Fruit fly (Drosophila melanogaster) whole organism, embryonic: ENCODE results near the gene Mst89B.
A peak's percentile ranks its signal among the peaks of the same experiment; 100 is the strongest.

ENCODE experiments used
- Adf1 ChIP-seq: fragments of 200-800 bp; sonication (Bioruptor generic); IDR thresholded peaks from 2 replicates; pipeline ENCODE4 v1.3.6; 2022; ENCODE audit warnings: missing biosample characterization, missing genetic modification characterization
- CG10209 ChIP-seq: fragments of 200-800 bp; sonication (Bioruptor generic); optimal IDR thresholded peaks from 3 replicates; lab custom pipeline; 2017; ENCODE audit warnings: missing biosample characterization, mild to moderate bottlenecking, missing genetic modification characterization, missing genetic modification reagents
- CG11398 ChIP-seq: fragments of 200-800 bp; sonication (Bioruptor generic); optimal IDR thresholded peaks from 2 replicates; lab custom pipeline; 2016; ENCODE audit warnings: missing biosample characterization, missing genetic modification characterization
- CG14050 ChIP-seq: fragments of 200-800 bp; sonication (Bioruptor generic); IDR thresholded peaks from 3 replicates; pipeline ENCODE4 v1.3.6; 2022; ENCODE audit warnings: missing biosample characterization, missing genetic modification characterization
- CG14667 ChIP-seq: fragments of 200-800 bp; sonication (Bioruptor generic); IDR thresholded peaks from 2 replicates; pipeline ENCODE4 v1.3.6; 2022; ENCODE audit warnings: missing biosample characterization, missing genetic modification characterization
- CG14710 ChIP-seq: fragments of 200-800 bp; sonication (Bioruptor generic); optimal IDR thresholded peaks from 3 replicates; lab custom pipeline; 2019; ENCODE audit warnings: missing biosample characterization, mild to moderate bottlenecking, missing genetic modification characterization, moderate library complexity
- CG16863 ChIP-seq: fragments of 200-800 bp; sonication (Bioruptor generic); optimal IDR thresholded peaks from 3 replicates; lab custom pipeline; 2016; ENCODE audit warnings: missing biosample characterization, missing genetic modification characterization
- CG17385 ChIP-seq: fragments of 200-800 bp; sonication (Bioruptor generic); optimal IDR thresholded peaks from 3 replicates; lab custom pipeline; 2018; ENCODE audit warnings: missing biosample characterization, mild to moderate bottlenecking, missing genetic modification characterization
- CG17912 ChIP-seq: fragments of 200-800 bp; sonication (Bioruptor generic); optimal IDR thresholded peaks from 2 replicates; lab custom pipeline; 2018; ENCODE audit warnings: missing biosample characterization, mild to moderate bottlenecking, missing genetic modification characterization
- CG18011 ChIP-seq: fragments of 200-800 bp; sonication (Bioruptor generic); optimal IDR thresholded peaks from 2 replicates; lab custom pipeline; 2017; ENCODE audit warnings: missing biosample characterization, missing genetic modification characterization, mild to moderate bottlenecking, moderate library complexity, missing genotype
- CG31388 ChIP-seq: fragments of 200-800 bp; sonication (Bioruptor generic); optimal IDR thresholded peaks from 2 replicates; lab custom pipeline; 2016; ENCODE audit warnings: missing biosample characterization, missing genetic modification characterization
- CG32767 ChIP-seq: fragments of 200-800 bp; sonication (Bioruptor generic); IDR thresholded peaks from 2 replicates; pipeline ENCODE4 v1.3.6; 2022; ENCODE audit warnings: missing biosample characterization, missing genetic modification characterization
- CG3847 ChIP-seq: fragments of 200-800 bp; sonication (Bioruptor generic); IDR thresholded peaks from 2 replicates; pipeline ENCODE4 v1.3.6; 2022; ENCODE audit warnings: missing biosample characterization, missing genetic modification characterization
- CG6175 ChIP-seq: fragments of 200-800 bp; sonication (Bioruptor generic); IDR thresholded peaks from 3 replicates; pipeline ENCODE4 v1.3.6; 2022; ENCODE audit warnings: missing biosample characterization, missing genetic modification characterization
- CG6254 ChIP-seq: fragments of 200-800 bp; sonication (Bioruptor generic); optimal IDR thresholded peaks from 3 replicates; lab custom pipeline; 2017; ENCODE audit warnings: mild to moderate bottlenecking, missing biosample characterization, missing genetic modification reagents, missing genetic modification characterization
- CG6813 ChIP-seq: fragments of 200-800 bp; sonication (Bioruptor generic); optimal IDR thresholded peaks from 2 replicates; lab custom pipeline; 2017; ENCODE audit warnings: missing biosample characterization, missing genetic modification characterization, mild to moderate bottlenecking, moderate library complexity, missing genetic modification reagents
- CG7786 ChIP-seq: fragments of 200-800 bp; sonication (Bioruptor generic); optimal IDR thresholded peaks from 2 replicates; lab custom pipeline; 2016; ENCODE audit warnings: missing biosample characterization, missing genetic modification characterization
- CG7987 ChIP-seq: fragments of 200-800 bp; sonication (Bioruptor generic); optimal IDR thresholded peaks from 2 replicates; lab custom pipeline; 2018; ENCODE audit warnings: missing biosample characterization, mild to moderate bottlenecking, missing genetic modification characterization, moderate library complexity
- CG8290 ChIP-seq, 3 experiments: fragments of 200-800 bp; sonication (Bioruptor generic); optimal IDR thresholded peaks; 2 replicates each; lab custom pipeline; 2016 to 2019; ENCODE audit warnings: missing biosample characterization in 3 of 3, missing genetic modification characterization in 3 of 3, mild to moderate bottlenecking in 2 of 3, moderate library complexity in 1 of 3
- CrebB ChIP-seq: fragments of 200-800 bp; sonication (Bioruptor generic); optimal IDR thresholded peaks from 3 replicates; lab custom pipeline; 2018; ENCODE audit warnings: missing biosample characterization, mild to moderate bottlenecking, missing genetic modification characterization
- Deaf1 ChIP-seq: fragments of 200-800 bp; optimal IDR thresholded peaks from 3 replicates; lab custom pipeline; 2019; ENCODE audit warnings: missing biosample characterization, mild to moderate bottlenecking, missing genetic modification characterization, moderate library complexity
- Dip2 ChIP-seq: fragments of 200-800 bp; sonication (Bioruptor generic); IDR thresholded peaks from 2 replicates; pipeline ENCODE4 v1.3.6; 2022; ENCODE audit warnings: missing biosample characterization, missing genetic modification characterization
- Elba2 ChIP-seq: fragments of 200-800 bp; sonication (Bioruptor generic); optimal IDR thresholded peaks from 3 replicates; lab custom pipeline; 2016; ENCODE audit warnings: missing biosample characterization, missing genetic modification characterization
- HLH3B ChIP-seq: fragments of 200-800 bp; sonication (Bioruptor generic); IDR thresholded peaks from 2 replicates; pipeline ENCODE4 v1.3.6; 2022; ENCODE audit warnings: missing biosample characterization, missing genetic modification characterization
- Hr3 ChIP-seq: fragments of 200-800 bp; sonication (Bioruptor generic); optimal IDR thresholded peaks from 3 replicates; lab custom pipeline; 2016; ENCODE audit warnings: missing biosample characterization, missing genetic modification characterization
- MESR4 ChIP-seq: fragments of 200-800 bp; sonication (Bioruptor generic); optimal IDR thresholded peaks from 2 replicates; lab custom pipeline; 2018; ENCODE audit warnings: missing biosample characterization, mild to moderate bottlenecking, missing genetic modification characterization, moderate library complexity
- Myb ChIP-seq: fragments of 200-800 bp; sonication (Bioruptor generic); optimal IDR thresholded peaks from 2 replicates; lab custom pipeline; 2016; ENCODE audit warnings: missing biosample characterization, missing genetic modification characterization
- Trl ChIP-seq, 3 experiments: fragments of >200 bp in 2 of 3; fragments of 200-800 bp in 1 of 3; sonication (Bioruptor generic) in 1 of 3; optimal IDR thresholded peaks; 2 replicates in 1 of 3; 3 replicates in 2 of 3; lab custom pipeline; 2016 to 2017; ENCODE audit warnings: missing biosample characterization in 1 of 3, missing genetic modification characterization in 1 of 3
- YL-1 ChIP-seq: fragments of 200-800 bp; sonication (Bioruptor generic); optimal IDR thresholded peaks from 3 replicates; lab custom pipeline; 2017; ENCODE audit warnings: missing biosample characterization, mild to moderate bottlenecking, missing genetic modification characterization
- abd-A ChIP-seq: fragments of 200-800 bp; sonication (Bioruptor generic); optimal IDR thresholded peaks from 3 replicates; lab custom pipeline; 2019; ENCODE audit warnings: missing biosample characterization, mild to moderate bottlenecking, missing genetic modification characterization, moderate library complexity
- ap ChIP-seq: fragments of 200-800 bp; sonication (Bioruptor generic); IDR thresholded peaks from 2 replicates; pipeline ENCODE4 v1.3.6; 2022; ENCODE audit warnings: missing biosample characterization, missing genetic modification characterization
- chif ChIP-seq, 2 experiments: fragments of 200-800 bp; sonication (Bioruptor generic); optimal IDR thresholded peaks; 3 replicates each; lab custom pipeline; 2016; ENCODE audit warnings: missing biosample characterization in 2 of 2, missing genetic modification characterization in 2 of 2
- crp ChIP-seq, 2 experiments: fragments of 200-800 bp; sonication (Bioruptor generic); optimal IDR thresholded peaks; 2 replicates in 1 of 2; 3 replicates in 1 of 2; lab custom pipeline; 2017; ENCODE audit warnings: missing biosample characterization in 2 of 2, missing genetic modification characterization in 2 of 2, mild to moderate bottlenecking in 1 of 2, moderate library complexity in 1 of 2
- dati ChIP-seq: fragments of 200-800 bp; sonication (Bioruptor generic); IDR thresholded peaks from 2 replicates; pipeline ENCODE4 v1.3.6; 2022; ENCODE audit warnings: missing biosample characterization, missing genetic modification characterization
- exex ChIP-seq: fragments of 200-800 bp; sonication (Bioruptor generic); optimal IDR thresholded peaks from 4 replicates; lab custom pipeline; 2018; ENCODE audit warnings: missing biosample characterization, mild to moderate bottlenecking, missing genetic modification characterization, moderate library complexity
- gsb ChIP-seq: fragments of 200-800 bp; sonication (Bioruptor generic); IDR thresholded peaks from 2 replicates; pipeline ENCODE4 v1.3.6; 2022; ENCODE audit warnings: missing biosample characterization, missing genetic modification characterization
- hb ChIP-seq: fragments of 200-800 bp; sonication (Bioruptor generic); IDR thresholded peaks from 3 replicates; pipeline ENCODE4 v1.3.6; 2022; ENCODE audit warnings: missing biosample characterization, missing genetic modification characterization; ENCODE audit not compliant: partially characterized antibody
- ind ChIP-seq: fragments of 200-800 bp; sonication (Bioruptor generic); optimal IDR thresholded peaks from 3 replicates; lab custom pipeline; 2016; ENCODE audit warnings: missing biosample characterization, missing genetic modification characterization
- kni ChIP-seq: fragments of 200-800 bp; sonication (Bioruptor generic); optimal IDR thresholded peaks from 3 replicates; lab custom pipeline; 2017; ENCODE audit warnings: mild to moderate bottlenecking, missing biosample characterization, missing genetic modification reagents, missing genetic modification characterization
- lola ChIP-seq, 3 experiments: fragments of >200 bp in 2 of 3; fragments of 200-800 bp in 1 of 3; sonication (Bioruptor generic) in 1 of 3; optimal IDR thresholded peaks; 2 replicates each; lab custom pipeline; 2017 to 2019; ENCODE audit warnings: missing biosample characterization in 3 of 3, missing genetic modification characterization in 3 of 3, mild to moderate bottlenecking in 1 of 3, moderate library complexity in 1 of 3
- nom ChIP-seq: fragments of 200-800 bp; sonication (Bioruptor generic); optimal IDR thresholded peaks from 2 replicates; lab custom pipeline; 2017; ENCODE audit warnings: missing biosample characterization, missing genetic modification characterization, mild to moderate bottlenecking, moderate library complexity, missing genetic modification reagents
- odd ChIP-seq: fragments of 200-800 bp; sonication (Bioruptor generic); optimal IDR thresholded peaks from 2 replicates; lab custom pipeline; 2017; ENCODE audit warnings: missing biosample characterization, mild to moderate bottlenecking, missing genetic modification characterization
- otp ChIP-seq: fragments of 200-800 bp; sonication (Bioruptor generic); IDR thresholded peaks from 3 replicates; pipeline ENCODE4, ENCODE4 v1.3.6; 2022; ENCODE audit warnings: missing biosample characterization, missing genetic modification characterization
- pita ChIP-seq: fragments of 200-800 bp; sonication (Bioruptor generic); optimal IDR thresholded peaks from 2 replicates; lab custom pipeline; 2017; ENCODE audit warnings: missing biosample characterization, mild to moderate bottlenecking, missing genetic modification characterization
- prd ChIP-seq, 3 experiments: fragments of >200 bp in 2 of 3; fragments of 200-800 bp in 1 of 3; sonication (Bioruptor generic) in 1 of 3; optimal IDR thresholded peaks in 2 of 3; IDR thresholded peaks in 1 of 3; 2 replicates in 2 of 3; 3 replicates in 1 of 3; pipeline versions ENCODE4 v1.3.6 to Lab custom; 2017 to 2022; ENCODE audit warnings: missing biosample characterization in 1 of 3, missing genetic modification characterization in 1 of 3
- pum ChIP-seq: fragments of 200-800 bp; sonication (Bioruptor generic); optimal IDR thresholded peaks from 2 replicates; lab custom pipeline; 2016; ENCODE audit warnings: missing biosample characterization, missing genetic modification characterization
- run ChIP-seq: fragments of 200-800 bp; sonication (Bioruptor generic); optimal IDR thresholded peaks from 3 replicates; lab custom pipeline; 2018; ENCODE audit warnings: missing biosample characterization, mild to moderate bottlenecking, missing genetic modification characterization
- trem ChIP-seq: fragments of 200-800 bp; optimal IDR thresholded peaks from 3 replicates; lab custom pipeline; 2019; ENCODE audit warnings: missing biosample characterization, mild to moderate bottlenecking, missing genetic modification characterization, moderate library complexity
- usp ChIP-seq: fragments of >200 bp; optimal IDR thresholded peaks from 2 replicates; lab custom pipeline; 2017; ENCODE audit warnings: missing biosample characterization, missing genetic modification characterization

The Mst89B gene

dm6 chr3R:16248500-16249025 lies 18.2 kb upstream of the Mst89B start (continued):
- no peak for TF ChIP-seq usp
- no peak for TF ChIP-seq CG3847 (GFP tag; lab: Robert Waterston, UW)
- no peak for TF ChIP-seq CG14710 (tag; lab: Kevin White, UChicago)
- TF ChIP-seq Dip2 (GFP tag; lab: Robert Waterston, UW), result no peak
- no peak for TF ChIP-seq pita
- no peak for TF ChIP-seq ap (GFP tag; lab: Robert Waterston, UW)
- 0 out of 3 replicates have a peak, but pooled peaks have one; percentile 5 for TF ChIP-seq otp
- TF ChIP-seq prd (optimal IDR thresholded peaks at IDR 0.05; lab: Kevin White, UChicago), result no peak
- no peak for TF ChIP-seq prd (GFP tag; IDR thresholded peaks at IDR 0.05; lab: Robert Waterston, UW)
- no peak for TF ChIP-seq CG7987 (GFP tag; lab: Kevin White, UChicago)
- peak; percentile 99 for TF ChIP-seq abd-A (tag; lab: Kevin White, UChicago)
- no peak for TF ChIP-seq crp (GFP tag; optimal IDR thresholded peaks at IDR 0.05; lab: Kevin White, UChicago)
- no peak for TF ChIP-seq CrebB
- TF ChIP-seq CG8290 (GFP tag; optimal IDR thresholded peaks at IDR 0.05; lab: Kevin White, UChicago), result no peak
- TF ChIP-seq CG8290 (tag; optimal IDR thresholded peaks at IDR 0.05; lab: Kevin White, UChicago), result peak in 1 of 2 experiments; percentile 36
- peak; percentile 42; the same call in 1 of the 2 replicates for TF ChIP-seq Adf1 (GFP tag; lab: Robert Waterston, UW)
- no peak for TF ChIP-seq CG17385 (GFP tag; lab: Kevin White, UChicago)
- TF ChIP-seq gsb (GFP tag; lab: Robert Waterston, UW), result no peak
- peak; percentile 8 for TF ChIP-seq exex (tag; lab: Kevin White, UChicago)
- no peak for TF ChIP-seq Elba2 (GFP tag; lab: Kevin White, UChicago)
- no peak for TF ChIP-seq CG18011 (GFP tag; lab: Kevin White, UChicago)
- TF ChIP-seq YL-1 (GFP tag; lab: Kevin White, UChicago), result no peak
- TF ChIP-seq Deaf1, result peak; percentile 52
- TF ChIP-seq CG6254 (GFP tag; lab: Kevin White, UChicago), result no peak
- TF ChIP-seq kni (GFP tag; lab: Kevin White, UChicago), result no peak
- no peak for TF ChIP-seq HLH3B (GFP tag; lab: Robert Waterston, UW)
- TF ChIP-seq CG6175 (GFP tag; lab: Robert Waterston, UW), result no peak
- TF ChIP-seq CG14050 (GFP tag; lab: Robert Waterston, UW), result no peak
- no peak for TF ChIP-seq CG17912 (GFP tag; lab: Kevin White, UChicago)
- no peak for TF ChIP-seq odd
- no peak for TF ChIP-seq lola (GFP tag; optimal IDR thresholded peaks at IDR 0.05; lab: Kevin White, UChicago)
- no peak for TF ChIP-seq Myb (GFP tag; lab: Kevin White, UChicago)
- peak; percentile 59 for TF ChIP-seq trem
- no peak for TF ChIP-seq CG11398
- TF ChIP-seq nom, result no peak
- no peak for TF ChIP-seq dati (GFP tag; lab: Robert Waterston, UW)
- TF ChIP-seq CG6813 (GFP tag; lab: Kevin White, UChicago), result no peak
- TF ChIP-seq run (tag; lab: Kevin White, UChicago), result no peak
- TF ChIP-seq chif (GFP tag; optimal IDR thresholded peaks at IDR 0.05; lab: Kevin White, UChicago), result no peak
- TF ChIP-seq pum (GFP tag; lab: Kevin White, UChicago), result no peak
- no peak for TF ChIP-seq hb (GFP tag; lab: Robert Waterston, UW)
- no peak for TF ChIP-seq CG10209
- no peak for TF ChIP-seq ind (GFP tag; lab: Kevin White, UChicago)
- TF ChIP-seq CG31388 (GFP tag; lab: Kevin White, UChicago), result no peak
- peak in 1 of 2 experiments; percentile 15 for TF ChIP-seq Trl (optimal IDR thresholded peaks at IDR 0.05; lab: Kevin White, UChicago)
- no peak for TF ChIP-seq Trl (GFP tag; optimal IDR thresholded peaks at IDR 0.05; lab: Kevin White, UChicago)
- TF ChIP-seq CG16863 (GFP tag; lab: Kevin White, UChicago), result no peak
- no peak for TF ChIP-seq MESR4
- TF ChIP-seq CG7786 (GFP tag; lab: Kevin White, UChicago), result no peak
- no peak for TF ChIP-seq Hr3 (GFP tag; lab: Kevin White, UChicago)
- TF ChIP-seq CG14667 (GFP tag; lab: Robert Waterston, UW), result no peak
- TF ChIP-seq CG32767 (GFP tag; lab: Robert Waterston, UW), result no peak
